Fruit fly (Drosophila melanogaster) Kc167 (cell line): ENCODE measurements around the gene Dsk.

Experiments
- Myc ChIP-seq: fragments of >200 bp; optimal IDR thresholded peaks from 2 replicates; lab custom pipeline; 2017; ENCODE audit warnings: missing external identifiers
- Sin3A ChIP-seq: fragments of >200 bp; optimal IDR thresholded peaks from 2 replicates; lab custom pipeline; 2018; ENCODE audit warnings: missing external identifiers
- psq ChIP-seq: fragments of >200 bp; optimal IDR thresholded peaks from 2 replicates; lab custom pipeline; 2017; ENCODE audit warnings: missing external identifiers

dm6 chr3R:4236534-4236933 lies 46.5 kb upstream of the Dsk start:
- TF ChIP-seq psq (lab: Kevin White, UChicago) (no peak), Myc (lab: Kevin White, UChicago) (no peak), Sin3A (lab: Kevin White, UChicago) (no peak)
